Worm (Caenorhabditis elegans) whole organism, L4/young adult: ENCODE results near the gene M162.7.

Experiments used
- W03F9.2 ChIP-seq: fragments of 150-350 bp; optimal IDR thresholded peaks from 2 replicates; lab custom pipeline; 2014; ENCODE audit warnings: missing biosample characterization, missing genetic modification characterization
- dao-5 ChIP-seq: sonication (generic microtip); optimal IDR thresholded peaks from 2 replicates; lab custom pipeline; 2016; ENCODE audit warnings: missing genotype, missing genetic modification characterization, moderate library complexity, missing compliant biosample characterization
- him-1 ChIP-seq: sonication (generic microtip); optimal IDR thresholded peaks from 2 replicates; lab custom pipeline; 2016; ENCODE audit warnings: missing genotype, missing genetic modification reagents, missing genetic modification characterization, missing compliant biosample characterization

M162.7 gene

ce11 chrV:19794931-19795330 lies at the start of gene M162.7:
Gene M162.7, minus strand, starts transcription at chrV:19795031.
- TF ChIP-seq dao-5 (tag; lab: Kevin White, UChicago) (no peak), him-1 (tag; lab: Kevin White, UChicago) (no peak), W03F9.2 (tag; lab: Kevin White, UChicago) (no peak)

- no peak for TF ChIP-seq dao-5 (tag; lab: Kevin White, UChicago)
- TF ChIP-seq W03F9.2 (tag; lab: Kevin White, UChicago), result no peak
- no peak for TF ChIP-seq him-1 (tag; lab: Kevin White, UChicago)
Measured at ce11 chrV:19836142-19836541, 41.3 kb upstream of the M162.7 start, which contains the start of gene srw-38. Gene srw-38, plus strand, starts transcription at chrV:19836442.

ce11 chrV:19831588-19831987 lies 36.8 kb upstream of the M162.7 start:
- TF ChIP-seq dao-5 (tag; lab: Kevin White, UChicago) (no peak), W03F9.2 (tag; lab: Kevin White, UChicago) (no peak), him-1 (tag; lab: Kevin White, UChicago) (no peak)

- no peak for TF ChIP-seq him-1 (tag; lab: Kevin White, UChicago)
- no peak for TF ChIP-seq dao-5 (tag; lab: Kevin White, UChicago)
- TF ChIP-seq W03F9.2 (tag; lab: Kevin White, UChicago), result no peak
Measured at ce11 chrV:19830815-19831214, 36.0 kb upstream of the M162.7 start, which contains the start of gene pcp-4. Gene pcp-4, minus strand, starts transcription at chrV:19831011.

- no peak for TF ChIP-seq him-1 (tag; lab: Kevin White, UChicago)
Measured at ce11 chrV:19829225-19829624, 34.4 kb upstream of the M162.7 start.

- no peak for TF ChIP-seq him-1 (tag; lab: Kevin White, UChicago)
- TF ChIP-seq W03F9.2 (tag; lab: Kevin White, UChicago), result no peak
- TF ChIP-seq dao-5 (tag; lab: Kevin White, UChicago), result no peak
Measured at ce11 chrV:19827481-19827880, 32.6 kb upstream of the M162.7 start.

ce11 chrV:19822093-19822492 lies 27.3 kb upstream of the M162.7 start, which contains the start of gene Y116F11B.17:
Gene Y116F11B.17, minus strand, starts transcription at chrV:19822193.
- TF ChIP-seq W03F9.2 (tag; lab: Kevin White, UChicago), result no peak
- no peak for TF ChIP-seq him-1 (tag; lab: Kevin White, UChicago)
- no peak for TF ChIP-seq dao-5 (tag; lab: Kevin White, UChicago)

- no peak for TF ChIP-seq W03F9.2 (tag; lab: Kevin White, UChicago)
Measured at ce11 chrV:19820178-19820577, 25.3 kb upstream of the M162.7 start.

ce11 chrV:19814833-19815232 lies 20.0 kb upstream of the M162.7 start, which contains the start of gene daf-28:
Gene daf-28, plus strand, starts transcription at chrV:19815133.
- TF ChIP-seq dao-5 (tag; lab: Kevin White, UChicago) (no peak), him-1 (tag; lab: Kevin White, UChicago) (no peak), W03F9.2 (tag; lab: Kevin White, UChicago) (no peak)

ce11 chrV:19805548-19805947 lies 10.7 kb upstream of the M162.7 start:
- TF ChIP-seq him-1 (tag; lab: Kevin White, UChicago) (no peak), W03F9.2 (tag; lab: Kevin White, UChicago) (no peak), dao-5 (tag; lab: Kevin White, UChicago) (no peak)

ce11 chrV:19802797-19803196 lies 8.0 kb upstream of the M162.7 start:
- TF ChIP-seq W03F9.2 (tag; lab: Kevin White, UChicago) (no peak), dao-5 (tag; lab: Kevin White, UChicago) (no peak), him-1 (tag; lab: Kevin White, UChicago) (no peak)

- TF ChIP-seq W03F9.2 (tag; lab: Kevin White, UChicago), result no peak
- TF ChIP-seq dao-5 (tag; lab: Kevin White, UChicago), result no peak
- TF ChIP-seq him-1 (tag; lab: Kevin White, UChicago), result no peak
Measured at ce11 chrV:19801033-19801432, 6.2 kb upstream of the M162.7 start, which contains the start of gene Y116F11B.2. Gene Y116F11B.2, minus strand, starts transcription at chrV:19801133.

ce11 chrV:19790248-19790647 lies 4.6 kb downstream of the M162.7 start:
- TF ChIP-seq him-1 (tag; lab: Kevin White, UChicago), result no peak
- no peak for TF ChIP-seq dao-5 (tag; lab: Kevin White, UChicago)
- TF ChIP-seq W03F9.2 (tag; lab: Kevin White, UChicago), result no peak

ce11 chrV:19788360-19788759 lies 6.5 kb downstream of the M162.7 start, which contains the start of gene clec-258:
Gene clec-258, plus strand, starts transcription at chrV:19788440.
- no peak for TF ChIP-seq him-1 (tag; lab: Kevin White, UChicago)
- no peak for TF ChIP-seq dao-5 (tag; lab: Kevin White, UChicago)
- no peak for TF ChIP-seq W03F9.2 (tag; lab: Kevin White, UChicago)
